Worm (Caenorhabditis elegans) whole organism, young adult: ENCODE data around the gene fos-1.

Experiments used
- B0261.1 ChIP-seq: sonication (generic microtip); optimal IDR thresholded peaks from 2 replicates; lab custom pipeline; 2016; ENCODE audit warnings: mild to moderate bottlenecking, missing genetic modification characterization, moderate library complexity, missing compliant biosample characterization
- B0336.3 ChIP-seq: fragments of 200-800 bp; sonication (Bioruptor generic); IDR thresholded peaks from 2 replicates; pipeline ENCODE4 v1.3.6; 2022; ENCODE audit warnings: missing genetic modification characterization, missing compliant biosample characterization
- C06A6.2 ChIP-seq: fragments of 200-800 bp; sonication (Bioruptor generic); conservative IDR thresholded peaks from 2 replicates; pipeline ENCODE4 v1.3.6; 2022; ENCODE audit warnings: missing genetic modification characterization, missing compliant biosample characterization
- C17E4.6 ChIP-seq: fragments of 200-800 bp; sonication (Bioruptor generic); IDR thresholded peaks from 2 replicates; pipeline ENCODE4 v1.3.6; 2022; ENCODE audit warnings: missing genetic modification reagents, missing genetic modification characterization, missing compliant biosample characterization
- D2030.7 ChIP-seq: fragments of 200-800 bp; sonication (Bioruptor generic); IDR thresholded peaks from 2 replicates; pipeline ENCODE4 v1.3.6; 2022; ENCODE audit warnings: missing genetic modification reagents, missing genetic modification characterization, missing compliant biosample characterization
- F37B4.10 ChIP-seq: fragments of 200-800 bp; sonication (Bioruptor generic); IDR thresholded peaks from 2 replicates; pipeline ENCODE4 v1.3.6; 2022; ENCODE audit warnings: missing genetic modification characterization, missing compliant biosample characterization
- F52B5.7 ChIP-seq: sonication (generic microtip); optimal IDR thresholded peaks from 2 replicates; lab custom pipeline; 2016; ENCODE audit warnings: mild to moderate bottlenecking, missing genetic modification characterization, missing compliant biosample characterization
- F55B11.4 ChIP-seq: sonication (generic microtip); optimal IDR thresholded peaks from 2 replicates; lab custom pipeline; 2016; ENCODE audit warnings: missing compliant biosample characterization, missing genetic modification characterization, borderline replicate concordance; ENCODE audit not compliant: insufficient read depth
- T07F8.4 ChIP-seq: sonication (generic microtip); optimal IDR thresholded peaks from 2 replicates; lab custom pipeline; 2016; ENCODE audit warnings: mild to moderate bottlenecking, missing genetic modification characterization, moderate library complexity, missing compliant biosample characterization
- T26A5.8 ChIP-seq: sonication (generic microtip); optimal IDR thresholded peaks from 2 replicates; lab custom pipeline; 2016; ENCODE audit warnings: missing genetic modification characterization, missing compliant biosample characterization
- Y67H2A.10 ChIP-seq: fragments of 200-800 bp; sonication (Bioruptor generic); conservative IDR thresholded peaks from 2 replicates; pipeline ENCODE4 v1.3.6; 2022; ENCODE audit warnings: missing genetic modification reagents, missing genetic modification characterization, missing compliant biosample characterization
- Y79H2A.3 ChIP-seq: fragments of 200-800 bp; sonication (Bioruptor generic); conservative IDR thresholded peaks from 2 replicates; pipeline ENCODE4 v1.3.6; 2022; ENCODE audit warnings: missing genetic modification reagents, missing genetic modification characterization, missing compliant biosample characterization
- Y95B8A.8 ChIP-seq: fragments of 200-800 bp; sonication (Bioruptor generic); IDR thresholded peaks from 2 replicates; pipeline ENCODE4 v1.3.6; 2022; ENCODE audit warnings: missing genetic modification reagents, missing genetic modification characterization, missing compliant biosample characterization
- akir-1 ChIP-seq: fragments of 200-800 bp; sonication (Bioruptor generic); optimal IDR thresholded peaks from 2 replicates; lab custom pipeline; 2018; ENCODE audit warnings: mild to moderate bottlenecking, missing genetic modification characterization, moderate library complexity, missing compliant biosample characterization
- athp-1 ChIP-seq: sonication (generic microtip); optimal IDR thresholded peaks from 2 replicates; lab custom pipeline; 2017; ENCODE audit warnings: mild to moderate bottlenecking, missing genetic modification characterization, missing compliant biosample characterization
- ccch-3 ChIP-seq: fragments of 200-800 bp; sonication (Bioruptor generic); optimal IDR thresholded peaks from 2 replicates; lab custom pipeline; 2018; ENCODE audit warnings: mild to moderate bottlenecking, missing genetic modification characterization, missing compliant biosample characterization
- cebp-1 ChIP-seq, 2 experiments: fragments of 200-800 bp in 1 of 2; sonication (Bioruptor generic) in 1 of 2; sonication (generic microtip) in 1 of 2; IDR thresholded peaks in 1 of 2; optimal IDR thresholded peaks in 1 of 2; 2 replicates each; pipeline versions ENCODE4 v1.3.6 to Lab custom; 2017 to 2022; ENCODE audit warnings: missing compliant biosample characterization in 2 of 2, missing genetic modification characterization in 2 of 2, mild to moderate bottlenecking in 1 of 2, missing genetic modification reagents in 1 of 2, moderate library complexity in 1 of 2
- ceh-100 ChIP-seq: fragments of 200-800 bp; sonication (Bioruptor generic); IDR thresholded peaks from 2 replicates; pipeline ENCODE4 v1.3.6; 2022; ENCODE audit warnings: missing genetic modification reagents, missing genetic modification characterization, missing compliant biosample characterization
- ceh-58 ChIP-seq: fragments of 200-800 bp; sonication (Bioruptor generic); IDR thresholded peaks from 2 replicates; pipeline ENCODE4 v1.3.6; 2022; ENCODE audit warnings: missing genetic modification characterization, missing compliant biosample characterization
- ceh-91 ChIP-seq: fragments of 200-800 bp; sonication (Bioruptor generic); IDR thresholded peaks from 2 replicates; pipeline ENCODE4 v1.3.6; 2022; ENCODE audit warnings: missing genetic modification reagents, missing genetic modification characterization, missing compliant biosample characterization
- chd-7 ChIP-seq: sonication (generic microtip); optimal IDR thresholded peaks from 2 replicates; lab custom pipeline; 2016; ENCODE audit warnings: mild to moderate bottlenecking, missing genetic modification characterization, moderate library complexity, missing compliant biosample characterization
- egl-44 ChIP-seq: fragments of 200-800 bp; sonication (Bioruptor generic); IDR thresholded peaks from 2 replicates; pipeline ENCODE4 v1.3.6; 2022; ENCODE audit warnings: missing genetic modification reagents, missing genetic modification characterization, missing compliant biosample characterization
- hlh-12 ChIP-seq: sonication (generic microtip); optimal IDR thresholded peaks from 2 replicates; lab custom pipeline; 2016; ENCODE audit warnings: missing genetic modification characterization, missing compliant biosample characterization
- hlh-26 ChIP-seq: fragments of 200-800 bp; sonication (Bioruptor generic); conservative IDR thresholded peaks from 2 replicates; pipeline ENCODE4 v1.3.6; 2022; ENCODE audit warnings: missing genetic modification reagents, missing genetic modification characterization, missing compliant biosample characterization
- hmg-1.2 ChIP-seq: fragments of 200-800 bp; sonication (Bioruptor generic); IDR thresholded peaks from 2 replicates; pipeline ENCODE4 v1.3.6; 2022; ENCODE audit warnings: missing genetic modification reagents, missing genetic modification characterization, missing compliant biosample characterization
- hrde-1 ChIP-seq: sonication (generic microtip); optimal IDR thresholded peaks from 2 replicates; lab custom pipeline; 2016; ENCODE audit warnings: missing genetic modification characterization, mild to moderate bottlenecking, missing compliant biosample characterization, moderate library complexity, missing genotype, missing genetic modification reagents, borderline replicate concordance
- lsl-1 ChIP-seq: fragments of 200-800 bp; sonication (Bioruptor generic); optimal IDR thresholded peaks from 2 replicates; lab custom pipeline; 2018; ENCODE audit warnings: mild to moderate bottlenecking, missing genetic modification characterization, moderate library complexity, missing compliant biosample characterization
- lsy-27 ChIP-seq: sonication (generic microtip); optimal IDR thresholded peaks from 2 replicates; lab custom pipeline; 2017; ENCODE audit warnings: missing genetic modification characterization, mild to moderate bottlenecking, missing compliant biosample characterization, antibody characterized with exemption, missing genotype, borderline replicate concordance; ENCODE audit not compliant: insufficient read depth
- nfya-1 ChIP-seq: sonication (generic microtip); optimal IDR thresholded peaks from 2 replicates; lab custom pipeline; 2017; ENCODE audit warnings: antibody characterized with exemption, missing compliant biosample characterization, missing genetic modification characterization, borderline replicate concordance; ENCODE audit not compliant: insufficient read depth
- nfyb-1 ChIP-seq: fragments of 200-800 bp; sonication (Bioruptor generic); IDR thresholded peaks from 2 replicates; pipeline ENCODE4 v1.3.6; 2022; ENCODE audit warnings: missing genetic modification reagents, missing genetic modification characterization, missing compliant biosample characterization
- nhr-27 ChIP-seq: fragments of 200-800 bp; sonication (Bioruptor generic); optimal IDR thresholded peaks from 2 replicates; lab custom pipeline; 2018; ENCODE audit warnings: mild to moderate bottlenecking, missing genetic modification characterization, moderate library complexity, missing compliant biosample characterization
- nhr-90 ChIP-seq: sonication (generic microtip); optimal IDR thresholded peaks from 2 replicates; lab custom pipeline; 2016; ENCODE audit warnings: missing genotype, mild to moderate bottlenecking, missing genetic modification characterization, missing compliant biosample characterization
- pha-4 ChIP-seq: fragments of 150-350 bp; sonication (generic microtip); optimal IDR thresholded peaks from 2 replicates; lab custom pipeline; 2014; ENCODE audit warnings: missing biosample characterization, missing genetic modification reagents, missing genetic modification characterization
- repo-1 ChIP-seq: sonication (generic microtip); optimal IDR thresholded peaks from 2 replicates; lab custom pipeline; 2017; ENCODE audit warnings: mild to moderate bottlenecking, missing genetic modification characterization, missing compliant biosample characterization
- sea-2 ChIP-seq: fragments of 200-800 bp; sonication (Bioruptor generic); IDR thresholded peaks from 2 replicates; pipeline ENCODE4 v1.3.6; 2022; ENCODE audit warnings: missing genetic modification characterization, missing compliant biosample characterization
- snpc-1.1 ChIP-seq: sonication (generic microtip); optimal IDR thresholded peaks from 2 replicates; lab custom pipeline; 2017; ENCODE audit warnings: missing genetic modification characterization, mild to moderate bottlenecking, missing compliant biosample characterization, antibody characterized with exemption, moderate library complexity, missing genotype, missing genetic modification reagents; ENCODE audit not compliant: insufficient read depth
- snpc-1.3 ChIP-seq: sonication (generic microtip); optimal IDR thresholded peaks from 2 replicates; lab custom pipeline; 2017; ENCODE audit warnings: missing genetic modification characterization, mild to moderate bottlenecking, missing compliant biosample characterization, antibody characterized with exemption, moderate library complexity, missing genotype, missing genetic modification reagents; ENCODE audit not compliant: insufficient read depth
- snpc-3.4 ChIP-seq: sonication (generic microtip); optimal IDR thresholded peaks from 2 replicates; lab custom pipeline; 2017; ENCODE audit warnings: missing genetic modification characterization, mild to moderate bottlenecking, missing compliant biosample characterization, antibody characterized with exemption, moderate library complexity, missing genotype, missing genetic modification reagents
- snpc-4 ChIP-seq, 5 experiments: fragments of 150-350 bp in 1 of 5; sonication (generic microtip) in 4 of 5; optimal IDR thresholded peaks; 2 replicates each; lab custom pipeline; 2014 to 2018; ENCODE audit warnings: missing genetic modification characterization in 5 of 5, missing biosample characterization in 3 of 5, antibody characterized with exemption in 2 of 5, mild to moderate bottlenecking in 2 of 5, missing compliant biosample characterization in 2 of 5, missing genotype in 2 of 5, moderate library complexity in 2 of 5, missing genetic modification reagents in 1 of 5
- tbx-9 ChIP-seq: sonication (generic microtip); optimal IDR thresholded peaks from 2 replicates; lab custom pipeline; 2016; ENCODE audit warnings: borderline replicate concordance, missing genetic modification characterization, inconsistent platforms, missing compliant biosample characterization
- unc-130 ChIP-seq: sonication (generic microtip); optimal IDR thresholded peaks from 2 replicates; lab custom pipeline; 2016; ENCODE audit warnings: missing genetic modification reagents, missing genetic modification characterization, missing compliant biosample characterization
- zfh-2 ChIP-seq: fragments of 200-800 bp; sonication (Bioruptor generic); conservative IDR thresholded peaks from 2 replicates; pipeline ENCODE4 v1.3.6; 2022; ENCODE audit warnings: missing genetic modification reagents, missing genetic modification characterization, missing compliant biosample characterization
- zim-3 ChIP-seq: sonication (generic microtip); optimal IDR thresholded peaks from 2 replicates; lab custom pipeline; 2017; ENCODE audit warnings: mild to moderate bottlenecking, missing genetic modification characterization, moderate library complexity, missing compliant biosample characterization
- ztf-3 ChIP-seq: fragments of 200-800 bp; sonication (Bioruptor generic); optimal IDR thresholded peaks from 2 replicates; lab custom pipeline; 2018; ENCODE audit warnings: mild to moderate bottlenecking, missing genetic modification characterization, missing compliant biosample characterization
- ztf-6 ChIP-seq: fragments of 200-800 bp; sonication (Bioruptor generic); IDR thresholded peaks from 2 replicates; pipeline ENCODE4 v1.3.6; 2022; ENCODE audit warnings: missing genetic modification reagents, missing genetic modification characterization, missing compliant biosample characterization

Gene fos-1

ce11 chrV:5995598-5995997 is 7.8 kb upstream of the fos-1 start:
- TF ChIP-seq repo-1 (tag; lab: Kevin White, UChicago) (no peak), nhr-27 (tag; lab: Kevin White, UChicago) (no peak), hlh-26 (no peak), unc-130 (no peak), F52B5.7 (no peak), hmg-1.2 (no peak), B0261.1 (tag; lab: Kevin White, UChicago) (no peak), hlh-12 (tag; lab: Kevin White, UChicago) (no peak), snpc-1.1 (tag; lab: Kevin White, UChicago) (no peak), sea-2 (no peak), athp-1 (tag; lab: Kevin White, UChicago) (no peak), zfh-2 (no peak), ceh-58 (no peak), T07F8.4 (tag; lab: Kevin White, UChicago) (no peak), hrde-1 (tag; lab: Kevin White, UChicago) (no peak), B0336.3 (GFP tag; lab: Robert Waterston, UW) (no peak), nfya-1 (tag; lab: Kevin White, UChicago) (no peak)

- TF ChIP-seq sea-2 = no peak
- TF ChIP-seq ceh-91 (GFP tag; lab: Robert Waterston, UW) = peak; percentile 85
- TF ChIP-seq ztf-6 (GFP tag; lab: Robert Waterston, UW) = no peak
- no peak for TF ChIP-seq F55B11.4
- TF ChIP-seq cebp-1 (GFP tag; IDR thresholded peaks at IDR 0.05; lab: Robert Waterston, UW) = no peak
- no peak for TF ChIP-seq cebp-1 (tag; optimal IDR thresholded peaks at IDR 0.05; lab: Kevin White, UChicago)
- no peak for TF ChIP-seq F52B5.7
- TF ChIP-seq ceh-100 = no peak
- TF ChIP-seq nhr-90 (tag; lab: Kevin White, UChicago) = no peak
- TF ChIP-seq zim-3 = no peak
- no peak for TF ChIP-seq tbx-9 (tag; lab: Kevin White, UChicago)
- TF ChIP-seq hmg-1.2 = peak; percentile 33; the same call in 1 of the 2 replicates
- no peak for TF ChIP-seq lsy-27
- TF ChIP-seq chd-7 (tag; lab: Kevin White, UChicago) = no peak
- TF ChIP-seq C06A6.2 (GFP tag; lab: Robert Waterston, UW) = no peak
- TF ChIP-seq unc-130 = no peak
- TF ChIP-seq D2030.7 (GFP tag; lab: Robert Waterston, UW) = peak; percentile 79
- TF ChIP-seq nfyb-1 (GFP tag; lab: Robert Waterston, UW) = no peak
- TF ChIP-seq Y79H2A.3 (GFP tag; lab: Robert Waterston, UW) = 0 out of 2 replicates have a peak, but pooled peaks have one; percentile 20
- TF ChIP-seq snpc-4 (GFP tag; optimal IDR thresholded peaks at IDR 0.05; lab: Kevin White, UChicago) = no peak
- peak in 1 of 4 experiments; percentile 20 for TF ChIP-seq snpc-4 (tag; optimal IDR thresholded peaks at IDR 0.05; lab: Kevin White, UChicago)
- peak; percentile 5 for TF ChIP-seq snpc-1.3 (tag; lab: Kevin White, UChicago)
- no peak for TF ChIP-seq Y67H2A.10 (GFP tag; lab: Robert Waterston, UW)
- TF ChIP-seq C17E4.6 (GFP tag; lab: Robert Waterston, UW) = no peak
- peak; percentile 97 for TF ChIP-seq lsl-1 (GFP tag; lab: Kevin White, UChicago)
- TF ChIP-seq F37B4.10 (GFP tag; lab: Robert Waterston, UW) = no peak
- peak; percentile 73; the same call in 1 of the 2 replicates for TF ChIP-seq Y95B8A.8
- TF ChIP-seq T26A5.8 (tag; lab: Kevin White, UChicago) = no peak
- TF ChIP-seq pha-4 (tag; lab: Kevin White, UChicago) = no peak
- peak; percentile 61 for TF ChIP-seq snpc-3.4 (tag; lab: Kevin White, UChicago)
- TF ChIP-seq ccch-3 (GFP tag; lab: Kevin White, UChicago) = no peak
- no peak for TF ChIP-seq egl-44
- no peak for TF ChIP-seq akir-1 (GFP tag; lab: Kevin White, UChicago)
- TF ChIP-seq ztf-3 (GFP tag; lab: Kevin White, UChicago) = no peak
Observed at ce11 chrV:5996114-5996513, 7.3 kb upstream of the fos-1 start, which contains the start of gene cpg-4. Gene cpg-4 (plus strand): TSS chrV:5996416.
